Worm (Caenorhabditis elegans) whole organism, mixed stage, embryonic: ENCODE data around the gene nfu-1.

Experiments used
- M03D4.4 ChIP-seq: sonication (generic microtip); optimal IDR thresholded peaks from 2 replicates; lab custom pipeline; 2017; ENCODE audit warnings: mild to moderate bottlenecking, missing genetic modification characterization, missing compliant biosample characterization
- bed-3 ChIP-seq: fragments of 200-800 bp; sonication (Bioruptor generic); optimal IDR thresholded peaks from 3 replicates; lab custom pipeline; 2018; ENCODE audit warnings: mild to moderate bottlenecking, missing genetic modification characterization, moderate library complexity, missing compliant biosample characterization
- blmp-1 ChIP-seq: fragments of 150-350 bp; optimal IDR thresholded peaks from 2 replicates; lab custom pipeline; 2014; ENCODE audit warnings: missing biosample characterization, missing genetic modification characterization
- ceh-39 ChIP-seq: fragments of 150-350 bp; optimal IDR thresholded peaks from 2 replicates; lab custom pipeline; 2014; ENCODE audit warnings: missing biosample characterization, missing genetic modification characterization
- ceh-43 ChIP-seq: fragments of 200-800 bp; sonication (Bioruptor generic); optimal IDR thresholded peaks from 2 replicates; lab custom pipeline; 2018; ENCODE audit warnings: mild to moderate bottlenecking, missing genetic modification characterization, moderate library complexity, missing compliant biosample characterization
- ceh-83 ChIP-seq: fragments of 200-800 bp; sonication (Bioruptor generic); optimal IDR thresholded peaks from 2 replicates; lab custom pipeline; 2018; ENCODE audit warnings: mild to moderate bottlenecking, missing genetic modification characterization, missing compliant biosample characterization
- ces-1 ChIP-seq: fragments of 150-350 bp; optimal IDR thresholded peaks from 2 replicates; lab custom pipeline; 2014; ENCODE audit warnings: missing biosample characterization, missing genetic modification reagents, missing genetic modification characterization
- cnd-1 ChIP-seq: fragments of 200-800 bp; sonication (Bioruptor generic); optimal IDR thresholded peaks from 2 replicates; lab custom pipeline; 2018; ENCODE audit warnings: mild to moderate bottlenecking, missing genetic modification characterization, missing compliant biosample characterization
- drap-1 ChIP-seq: fragments of 200-800 bp; sonication (Bioruptor generic); optimal IDR thresholded peaks from 3 replicates; lab custom pipeline; 2018; ENCODE audit warnings: mild to moderate bottlenecking, missing genetic modification characterization, missing compliant biosample characterization
- elt-1 ChIP-seq: sonication (generic microtip); optimal IDR thresholded peaks from 2 replicates; lab custom pipeline; 2017; ENCODE audit warnings: missing genetic modification characterization, mild to moderate bottlenecking, missing compliant biosample characterization, antibody characterized with exemption, moderate library complexity, borderline replicate concordance; ENCODE audit not compliant: insufficient read depth
- elt-3 ChIP-seq: fragments of 150-350 bp; optimal IDR thresholded peaks from 2 replicates; lab custom pipeline; 2014; ENCODE audit warnings: missing biosample characterization, missing genetic modification characterization
- flh-1 ChIP-seq: fragments of 200-800 bp; sonication (Bioruptor generic); optimal IDR thresholded peaks from 2 replicates; lab custom pipeline; 2018; ENCODE audit warnings: mild to moderate bottlenecking, missing genetic modification characterization, moderate library complexity, missing compliant biosample characterization
- ham-2 ChIP-seq: fragments of 200-800 bp; sonication (Bioruptor generic); optimal IDR thresholded peaks from 2 replicates; lab custom pipeline; 2018; ENCODE audit warnings: mild to moderate bottlenecking, missing genetic modification characterization, missing compliant biosample characterization
- hlh-1 ChIP-seq: fragments of 150-350 bp; optimal IDR thresholded peaks from 2 replicates; lab custom pipeline; 2014; ENCODE audit warnings: missing biosample characterization, missing genetic modification reagents, missing genetic modification characterization
- lin-13 ChIP-seq: fragments of 150-350 bp; optimal IDR thresholded peaks from 2 replicates; lab custom pipeline; 2014; ENCODE audit warnings: missing biosample characterization, missing genetic modification characterization
- lin-32 ChIP-seq: fragments of 200-800 bp; sonication (Bioruptor generic); optimal IDR thresholded peaks from 2 replicates; lab custom pipeline; 2018; ENCODE audit warnings: mild to moderate bottlenecking, missing genetic modification characterization, missing compliant biosample characterization
- lsy-2 ChIP-seq: fragments of 150-350 bp; optimal IDR thresholded peaks from 2 replicates; lab custom pipeline; 2014; ENCODE audit warnings: missing biosample characterization, missing genetic modification characterization
- mab-5 ChIP-seq: fragments of 150-350 bp; optimal IDR thresholded peaks from 2 replicates; lab custom pipeline; 2014; ENCODE audit warnings: missing biosample characterization, missing genetic modification characterization
- mep-1 ChIP-seq: fragments of 150-350 bp; optimal IDR thresholded peaks from 2 replicates; lab custom pipeline; 2017; ENCODE audit warnings: missing biosample characterization, missing genetic modification reagents, missing genetic modification characterization, inconsistent platforms
- mls-2 ChIP-seq: sonication (generic microtip); optimal IDR thresholded peaks from 2 replicates; lab custom pipeline; 2016; ENCODE audit warnings: mild to moderate bottlenecking, missing genetic modification characterization, moderate library complexity, missing compliant biosample characterization
- nhr-12 ChIP-seq: fragments of 150-350 bp; optimal IDR thresholded peaks from 2 replicates; lab custom pipeline; 2014; ENCODE audit warnings: missing biosample characterization, missing genetic modification characterization
- nhr-2 ChIP-seq: fragments of 150-350 bp; optimal IDR thresholded peaks from 2 replicates; lab custom pipeline; 2014; ENCODE audit warnings: missing biosample characterization, missing genetic modification characterization
- nhr-237 ChIP-seq: fragments of 150-350 bp; optimal IDR thresholded peaks from 2 replicates; lab custom pipeline; 2014; ENCODE audit warnings: missing biosample characterization, missing genetic modification characterization
- nhr-28 ChIP-seq: fragments of 150-350 bp; optimal IDR thresholded peaks from 2 replicates; lab custom pipeline; 2014; ENCODE audit warnings: missing biosample characterization, missing genetic modification characterization
- nhr-76 ChIP-seq: sonication (generic microtip); optimal IDR thresholded peaks from 2 replicates; lab custom pipeline; 2017; ENCODE audit warnings: missing biosample characterization, missing genetic modification characterization
- pha-4 ChIP-seq: fragments of 150-350 bp; optimal IDR thresholded peaks from 2 replicates; lab custom pipeline; 2018; ENCODE audit warnings: missing biosample characterization, missing genetic modification reagents, missing genetic modification characterization
- sem-2 ChIP-seq: fragments of 200-800 bp; sonication (Bioruptor generic); optimal IDR thresholded peaks from 2 replicates; lab custom pipeline; 2018; ENCODE audit warnings: mild to moderate bottlenecking, missing genetic modification characterization, missing compliant biosample characterization
- snpc-4 ChIP-seq: fragments of 150-350 bp; optimal IDR thresholded peaks from 2 replicates; lab custom pipeline; 2014; ENCODE audit warnings: missing biosample characterization, missing genetic modification characterization
- sptf-1 ChIP-seq: sonication (generic microtip); optimal IDR thresholded peaks from 2 replicates; lab custom pipeline; 2017; ENCODE audit warnings: mild to moderate bottlenecking, missing genetic modification characterization, moderate library complexity, missing compliant biosample characterization
- tbx-8 ChIP-seq: fragments of 200-800 bp; sonication (Bioruptor generic); optimal IDR thresholded peaks from 2 replicates; lab custom pipeline; 2018; ENCODE audit warnings: mild to moderate bottlenecking, missing genetic modification characterization, moderate library complexity, missing compliant biosample characterization
- unc-120 ChIP-seq: sonication (generic microtip); optimal IDR thresholded peaks from 2 replicates; lab custom pipeline; 2017; ENCODE audit warnings: missing genetic modification characterization, missing compliant biosample characterization; ENCODE audit not compliant: poor library complexity, severe bottlenecking
- unc-39 ChIP-seq: fragments of 150-350 bp; optimal IDR thresholded peaks from 2 replicates; lab custom pipeline; 2014; ENCODE audit warnings: missing biosample characterization, missing genetic modification characterization
- unc-62 ChIP-seq: fragments of 150-350 bp; optimal IDR thresholded peaks from 2 replicates; lab custom pipeline; 2014; ENCODE audit warnings: missing biosample characterization, missing genetic modification reagents, missing genetic modification characterization
- zip-8 ChIP-seq: fragments of 150-350 bp; optimal IDR thresholded peaks from 2 replicates; lab custom pipeline; 2014; ENCODE audit warnings: missing biosample characterization, missing genetic modification characterization
- ztf-11 ChIP-seq: fragments of 150-350 bp; optimal IDR thresholded peaks from 2 replicates; lab custom pipeline; 2014; ENCODE audit warnings: missing biosample characterization, missing genetic modification characterization

nfu-1 gene

ce11 chrIV:10366018-10366417 is 21.2 kb upstream of the nfu-1 start, which contains the start of gene sir-2.1:
sir-2.1 (minus strand) TSS chrIV:10366229.
- no peak for TF ChIP-seq snpc-4 (tag; lab: Kevin White, UChicago)
- no peak for TF ChIP-seq elt-1 (tag; lab: Kevin White, UChicago)
- TF ChIP-seq ceh-43 (GFP tag; lab: Kevin White, UChicago) = no peak
- TF ChIP-seq lin-13 (tag; lab: Kevin White, UChicago) = peak; percentile 8
- no peak for TF ChIP-seq sptf-1 (tag; lab: Kevin White, UChicago)
- no peak for TF ChIP-seq cnd-1
- no peak for TF ChIP-seq ceh-39 (tag; lab: Kevin White, UChicago)
- TF ChIP-seq ceh-83 (GFP tag; lab: Kevin White, UChicago) = no peak
- no peak for TF ChIP-seq mab-5 (tag; lab: Kevin White, UChicago)
- no peak for TF ChIP-seq unc-39 (tag; lab: Kevin White, UChicago)
- TF ChIP-seq ham-2 (GFP tag; lab: Kevin White, UChicago) = no peak
- TF ChIP-seq lin-32 (GFP tag; lab: Kevin White, UChicago) = no peak
- TF ChIP-seq lsy-2 (tag; lab: Kevin White, UChicago) = peak; percentile 14
- no peak for TF ChIP-seq flh-1 (GFP tag; lab: Kevin White, UChicago)
- TF ChIP-seq sem-2 (GFP tag; lab: Kevin White, UChicago) = no peak
- no peak for TF ChIP-seq nhr-12 (tag; lab: Kevin White, UChicago)
- TF ChIP-seq M03D4.4 (tag; lab: Kevin White, UChicago) = no peak
- no peak for TF ChIP-seq nhr-237
- TF ChIP-seq unc-62 (GFP tag; lab: Kevin White, UChicago) = no peak
- TF ChIP-seq elt-3 = no peak
- no peak for TF ChIP-seq nhr-76
- no peak for TF ChIP-seq nhr-2
- no peak for TF ChIP-seq mls-2 (tag; lab: Kevin White, UChicago)
- no peak for TF ChIP-seq tbx-8
- TF ChIP-seq unc-120 (tag; lab: Kevin White, UChicago) = no peak
- TF ChIP-seq blmp-1 (tag; lab: Kevin White, UChicago) = no peak
- TF ChIP-seq bed-3 (GFP tag; lab: Kevin White, UChicago) = no peak
- TF ChIP-seq hlh-1 = no peak
- TF ChIP-seq ztf-11 (tag; lab: Kevin White, UChicago) = no peak
- TF ChIP-seq ces-1 (GFP tag; lab: Kevin White, UChicago) = peak; percentile 46
- no peak for TF ChIP-seq pha-4 (tag; lab: Kevin White, UChicago)
- TF ChIP-seq nhr-28 (tag; lab: Kevin White, UChicago) = no peak
- TF ChIP-seq mep-1 = peak; percentile 47
- TF ChIP-seq zip-8 (tag; lab: Kevin White, UChicago) = no peak
- no peak for TF ChIP-seq drap-1 (GFP tag; lab: Kevin White, UChicago)

ce11 chrIV:10367740-10368246 is 19.4 kb upstream of the nfu-1 start, which contains the start of gene pges-2:
pges-2 (minus strand) TSS chrIV:10367790.
- peak; percentile 52 for TF ChIP-seq ces-1 (GFP tag; lab: Kevin White, UChicago)
- TF ChIP-seq unc-120 (tag; lab: Kevin White, UChicago) = peak; percentile 0
- TF ChIP-seq lsy-2 (tag; lab: Kevin White, UChicago) = peak; percentile 12
- TF ChIP-seq nhr-2 = no peak

- peak; percentile 67 for TF ChIP-seq zip-8 (tag; lab: Kevin White, UChicago)
- TF ChIP-seq snpc-4 (tag; lab: Kevin White, UChicago) = no peak
Observed at ce11 chrIV:10368326-10368725, 18.9 kb upstream of the nfu-1 start, which contains the start of gene iars-1. iars-1 (plus strand) TSS chrIV:10368601.

- no peak for TF ChIP-seq flh-1 (GFP tag; lab: Kevin White, UChicago)
- TF ChIP-seq lin-13 (tag; lab: Kevin White, UChicago) = peak; percentile 60
- TF ChIP-seq mep-1 = peak; percentile 81
- peak; percentile 23 for TF ChIP-seq nhr-237
- peak; percentile 51 for TF ChIP-seq ceh-83 (GFP tag; lab: Kevin White, UChicago)
- TF ChIP-seq pha-4 (tag; lab: Kevin White, UChicago) = peak; percentile 0
- no peak for TF ChIP-seq ham-2 (GFP tag; lab: Kevin White, UChicago)
- TF ChIP-seq ceh-43 (GFP tag; lab: Kevin White, UChicago) = peak; percentile 11
- no peak for TF ChIP-seq blmp-1 (tag; lab: Kevin White, UChicago)
- peak; percentile 32 for TF ChIP-seq lin-32 (GFP tag; lab: Kevin White, UChicago)
- TF ChIP-seq M03D4.4 (tag; lab: Kevin White, UChicago) = peak; percentile 39
- peak; percentile 24 for TF ChIP-seq hlh-1
- peak; percentile 75 for TF ChIP-seq sptf-1 (tag; lab: Kevin White, UChicago)
- no peak for TF ChIP-seq drap-1 (GFP tag; lab: Kevin White, UChicago)
- TF ChIP-seq lsy-2 (tag; lab: Kevin White, UChicago) = peak; percentile 64
- no peak for TF ChIP-seq nhr-76
- TF ChIP-seq nhr-2 = no peak
Observed at ce11 chrIV:10373772-10374288, 13.4 kb upstream of the nfu-1 start, which contains the start of gene mpz-5. mpz-5 (minus strand) TSS chrIV:10373822.
